Worm (Caenorhabditis elegans): ENCODE results near the gene T20G5.12.

DNA sequence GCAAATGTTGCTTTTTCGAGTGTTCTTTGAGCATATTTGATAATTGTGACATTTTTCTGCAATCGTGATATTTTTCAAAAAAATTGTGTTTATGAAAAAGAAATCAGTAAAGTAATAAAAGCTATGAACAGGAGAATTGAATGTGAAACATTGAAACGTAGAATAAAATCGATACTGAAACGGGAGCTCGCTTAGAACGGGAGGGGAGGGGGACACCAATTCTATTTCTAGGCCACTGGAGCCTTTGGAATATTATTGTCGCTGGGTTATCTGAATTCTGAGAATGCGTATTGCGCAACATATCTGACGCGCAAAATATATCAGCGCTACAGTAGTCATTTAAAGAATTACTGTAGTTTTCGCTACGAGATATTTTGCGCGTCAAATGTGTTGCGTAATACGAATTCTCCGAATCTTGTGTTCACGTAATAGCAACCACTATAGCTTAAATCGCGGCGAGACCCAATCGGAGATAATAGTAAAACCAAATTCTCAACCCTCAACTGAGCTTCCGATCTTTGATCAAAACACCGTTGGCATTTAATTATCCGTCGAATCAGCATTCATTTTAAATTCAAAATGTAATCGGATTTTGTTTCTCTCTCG is 10.6 kb downstream of the T20G5.12 start, which contains the start of the genes blos-1 and best-18:
- TF ChIP-seq aptf-2 (GFP tag; conservative IDR thresholded peaks at IDR 0.05) (no peak), madf-3 (GFP tag; IDR thresholded peaks at IDR 0.05) (no peak), hmg-20 (GFP tag; IDR thresholded peaks at IDR 0.05) (no peak), snpc-4 (GFP tag; optimal IDR thresholded peaks at IDR 0.05) (no peak), snpc-4 (tag; optimal IDR thresholded peaks at IDR 0.05) (no peak), ets-4 (GFP tag; optimal IDR thresholded peaks at IDR 0.05) (no peak), tbx-9 (tag; optimal IDR thresholded peaks at IDR 0.05; ENCODE audit: borderline replicate concordance) (no peak), Y53G8AR.9 (GFP tag; conservative IDR thresholded peaks at IDR 0.05) (no peak), repo-1 (tag; optimal IDR thresholded peaks at IDR 0.05) (no peak), nfya-2 (GFP tag; IDR thresholded peaks at IDR 0.05) (no peak), let-607 (tag; optimal IDR thresholded peaks at IDR 0.05) (no peak)
